Worm (Caenorhabditis elegans) whole organism, L4/young adult: ENCODE data around the gene C05D12.5.

Experiments
- dao-5 ChIP-seq: sonication (generic microtip); optimal IDR thresholded peaks from 2 replicates; lab custom pipeline; 2016; ENCODE audit warnings: missing genotype, missing genetic modification characterization, moderate library complexity, missing compliant biosample characterization
- him-1 ChIP-seq: sonication (generic microtip); optimal IDR thresholded peaks from 2 replicates; lab custom pipeline; 2016; ENCODE audit warnings: missing genotype, missing genetic modification reagents, missing genetic modification characterization, missing compliant biosample characterization

DNA sequence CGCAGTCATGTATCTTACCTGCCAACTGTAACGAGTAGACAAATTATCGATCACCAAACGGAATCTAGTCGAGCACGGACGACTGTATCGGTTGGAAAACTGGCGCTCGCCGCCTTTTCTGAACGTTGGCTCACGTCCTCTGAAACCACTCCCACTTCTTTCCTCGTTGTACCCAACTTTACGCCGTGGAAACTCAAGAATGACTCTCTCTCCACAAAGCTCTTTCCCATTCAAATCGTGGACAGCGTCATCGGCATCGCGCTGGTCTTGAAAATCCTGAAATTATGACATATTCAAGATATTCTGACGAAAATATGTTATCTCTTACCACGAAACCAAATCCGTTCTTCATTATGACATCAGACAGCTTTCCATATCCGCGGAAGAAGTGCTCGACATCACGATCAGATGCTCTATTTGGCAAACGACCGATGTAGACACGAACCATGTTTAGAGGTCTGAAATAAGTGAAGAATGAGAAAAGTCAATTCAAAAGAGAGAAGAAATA is 18.5 kb downstream of the C05D12.5 start, which contains the start of gene rsp-2:
- TF ChIP-seq him-1 (tag; lab: Kevin White, UChicago) (no peak), dao-5 (tag; lab: Kevin White, UChicago) (no peak)
